Fruit fly (Drosophila melanogaster) whole organism, wandering third instar larva: ENCODE measurements around the gene CG33278.

Experiments
- Abd-B ChIP-seq: fragments of >200 bp; optimal IDR thresholded peaks from 2 replicates; lab custom pipeline; 2017; ENCODE audit warnings: missing biosample characterization, missing genetic modification characterization
- CG32264 ChIP-seq: fragments of 200-800 bp; sonication (Bioruptor generic); optimal IDR thresholded peaks from 2 replicates; lab custom pipeline; 2016; ENCODE audit warnings: missing biosample characterization, missing genetic modification characterization
- CG9705 ChIP-seq: fragments of 200-800 bp; sonication (Bioruptor generic); optimal IDR thresholded peaks from 2 replicates; lab custom pipeline; 2018; ENCODE audit warnings: missing biosample characterization, mild to moderate bottlenecking, missing genetic modification characterization
- Dfd ChIP-seq: fragments of >200 bp; optimal IDR thresholded peaks from 2 replicates; lab custom pipeline; 2017; ENCODE audit warnings: missing biosample characterization, missing genetic modification characterization
- GATAd ChIP-seq: sonication (Bioruptor generic); optimal IDR thresholded peaks from 2 replicates; lab custom pipeline; 2016; ENCODE audit warnings: missing biosample characterization, missing genetic modification characterization
- HLH106 ChIP-seq: fragments of 200-800 bp; optimal IDR thresholded peaks from 3 replicates; lab custom pipeline; 2019; ENCODE audit warnings: missing biosample characterization, mild to moderate bottlenecking, missing genetic modification characterization, moderate library complexity
- Hnf4 ChIP-seq: fragments of 200-800 bp; sonication (Bioruptor generic); optimal IDR thresholded peaks from 2 replicates; lab custom pipeline; 2016; ENCODE audit warnings: missing biosample characterization, mild to moderate bottlenecking, missing genetic modification characterization
- Hr78 ChIP-seq: fragments of >200 bp; optimal IDR thresholded peaks from 2 replicates; lab custom pipeline; 2017; ENCODE audit warnings: missing biosample characterization, missing genetic modification characterization
- Jra ChIP-seq: sonication (Bioruptor generic); optimal IDR thresholded peaks from 2 replicates; lab custom pipeline; 2016; ENCODE audit warnings: missing biosample characterization, missing genetic modification characterization
- Mio ChIP-seq: sonication (Bioruptor generic); optimal IDR thresholded peaks from 2 replicates; lab custom pipeline; 2016; ENCODE audit warnings: missing biosample characterization, missing genetic modification characterization
- Myc ChIP-seq: fragments of >200 bp; optimal IDR thresholded peaks from 2 replicates; lab custom pipeline; 2017
- N ChIP-seq: fragments of >200 bp; optimal IDR thresholded peaks from 2 replicates; lab custom pipeline; 2018; ENCODE audit warnings: missing biosample characterization, missing external identifiers, missing genetic modification characterization
- OdsH ChIP-seq: fragments of 200-800 bp; sonication (Bioruptor generic); optimal IDR thresholded peaks from 2 replicates; lab custom pipeline; 2016; ENCODE audit warnings: missing biosample characterization, mild to moderate bottlenecking, missing genetic modification characterization
- Rel ChIP-seq, 2 experiments: fragments of 200-800 bp; sonication (Bioruptor generic) in 1 of 2; optimal IDR thresholded peaks; 2 replicates in 1 of 2; 3 replicates in 1 of 2; lab custom pipeline; 2016 to 2019; ENCODE audit warnings: mild to moderate bottlenecking in 2 of 2, missing biosample characterization in 2 of 2, missing genetic modification characterization in 2 of 2, moderate library complexity in 1 of 2
- Sp1 ChIP-seq: fragments of 200-800 bp; sonication (Bioruptor generic); optimal IDR thresholded peaks from 3 replicates; lab custom pipeline; 2019; ENCODE audit warnings: missing biosample characterization, mild to moderate bottlenecking, missing genetic modification characterization, moderate library complexity
- Vsx2 ChIP-seq: fragments of 200-300, 225-300 bp; sonication (Bioruptor generic); optimal IDR thresholded peaks from 2 replicates; lab custom pipeline; 2018; ENCODE audit warnings: missing biosample characterization, missing genetic modification characterization; ENCODE audit not compliant: partially characterized antibody
- br ChIP-seq: fragments of 200-800 bp; sonication (Bioruptor generic); optimal IDR thresholded peaks from 2 replicates; lab custom pipeline; 2016; ENCODE audit warnings: missing biosample characterization, missing genetic modification characterization
- brk ChIP-seq: fragments of 200-800 bp; sonication (Bioruptor generic); optimal IDR thresholded peaks from 2 replicates; lab custom pipeline; 2016; ENCODE audit warnings: missing biosample characterization, mild to moderate bottlenecking, missing genetic modification characterization
- dl ChIP-seq, 2 experiments: fragments of 175-275, 200-275 bp in 1 of 2; fragments of 200-275 bp in 1 of 2; sonication (Bioruptor generic); optimal IDR thresholded peaks; lab custom pipeline; 2018; ENCODE audit warnings: mild to moderate bottlenecking in 2 of 2, missing biosample characterization in 2 of 2, missing genetic modification characterization in 2 of 2, moderate library complexity in 2 of 2; ENCODE audit not compliant: partially characterized antibody in 2 of 2, insufficient read depth in 1 of 2
- dmrt93B ChIP-seq: fragments of 200-800 bp; sonication (Bioruptor generic); optimal IDR thresholded peaks from 2 replicates; lab custom pipeline; 2018; ENCODE audit warnings: missing biosample characterization, mild to moderate bottlenecking, missing genetic modification characterization
- dsf ChIP-seq: sonication (Bioruptor generic); optimal IDR thresholded peaks from 2 replicates; lab custom pipeline; 2016; ENCODE audit warnings: missing biosample characterization, missing genetic modification characterization, borderline replicate concordance
- ey ChIP-seq: fragments of 200-800 bp; sonication (Bioruptor generic); optimal IDR thresholded peaks from 2 replicates; lab custom pipeline; 2016; ENCODE audit warnings: missing biosample characterization, missing genetic modification characterization
- fru ChIP-seq: fragments of 200-800 bp; sonication (Bioruptor generic); optimal IDR thresholded peaks from 3 replicates; lab custom pipeline; 2016; ENCODE audit warnings: missing biosample characterization, mild to moderate bottlenecking, missing genetic modification characterization
- lola ChIP-seq: fragments of >200 bp; optimal IDR thresholded peaks from 2 replicates; lab custom pipeline; 2017; ENCODE audit warnings: missing biosample characterization, missing genetic modification characterization
- pan ChIP-seq: fragments of >200 bp; optimal IDR thresholded peaks from 2 replicates; lab custom pipeline; 2017
- psq ChIP-seq: fragments of 200-800 bp; sonication (Bioruptor generic); optimal IDR thresholded peaks from 3 replicates; lab custom pipeline; 2017; ENCODE audit warnings: missing biosample characterization, mild to moderate bottlenecking, missing genetic modification characterization, moderate library complexity
- rgr ChIP-seq: fragments of 200-800 bp; sonication (Bioruptor generic); optimal IDR thresholded peaks from 3 replicates; lab custom pipeline; 2016; ENCODE audit warnings: missing biosample characterization, mild to moderate bottlenecking, missing genetic modification characterization
- sage ChIP-seq: fragments of 200-800 bp; sonication (Bioruptor generic); optimal IDR thresholded peaks from 2 replicates; lab custom pipeline; 2016; ENCODE audit warnings: missing biosample characterization, mild to moderate bottlenecking, missing genetic modification characterization
- sv ChIP-seq: fragments of 200-800 bp; sonication (Bioruptor generic); optimal IDR thresholded peaks from 3 replicates; lab custom pipeline; 2016; ENCODE audit warnings: missing biosample characterization, missing genetic modification characterization
- tai ChIP-seq: sonication (Bioruptor generic); optimal IDR thresholded peaks from 2 replicates; lab custom pipeline; 2016; ENCODE audit warnings: missing biosample characterization, missing genetic modification characterization
- usp ChIP-seq: fragments of >200 bp; optimal IDR thresholded peaks from 2 replicates; lab custom pipeline; 2017; ENCODE audit warnings: missing biosample characterization, missing genetic modification characterization
- woc ChIP-seq: sonication (Bioruptor generic); optimal IDR thresholded peaks from 2 replicates; lab custom pipeline; 2016; ENCODE audit warnings: missing biosample characterization, mild to moderate bottlenecking, missing genetic modification characterization

The CG33278 gene

dm6 chr3L:7449097-7449496 lies 1.6 kb upstream of the CG33278 start:
- no peak for TF ChIP-seq GATAd
- no peak for TF ChIP-seq Mio (GFP tag; lab: Kevin White, UChicago)
- no peak for TF ChIP-seq Hr78 (GFP tag; lab: Kevin White, UChicago)
- no peak for TF ChIP-seq HLH106
- TF ChIP-seq dsf (GFP tag; lab: Kevin White, UChicago): no peak
- TF ChIP-seq OdsH (GFP tag; lab: Kevin White, UChicago): no peak
- no peak for TF ChIP-seq lola
- TF ChIP-seq Myc (lab: Kevin White, UChicago): no peak
- no peak for TF ChIP-seq dmrt93B
- no peak for TF ChIP-seq rgr (GFP tag; lab: Kevin White, UChicago)

DNA sequence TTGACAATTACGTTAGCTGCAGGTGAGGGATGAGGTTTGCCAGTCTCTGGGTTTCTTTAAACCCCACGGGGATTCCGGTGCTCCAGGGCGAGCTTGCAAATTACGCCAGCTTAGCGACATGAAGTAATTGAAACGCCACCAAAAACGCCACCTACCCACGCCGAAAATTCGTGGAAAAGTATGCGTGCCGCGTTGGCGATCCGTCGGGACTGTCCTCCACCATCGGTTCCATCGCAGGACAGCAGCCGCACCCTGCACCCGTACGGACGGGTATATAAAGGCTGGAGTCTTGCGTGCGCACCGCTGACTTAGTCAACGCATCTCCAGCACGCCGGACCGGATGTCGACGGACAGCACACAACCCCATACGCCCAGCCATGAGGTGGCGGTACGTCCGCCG lies 5.2 kb downstream of the CG33278 start, which contains the start of gene ppk26:
TSS of gene ppk26 (plus strand) at position 301 of the 400 bp plus-strand sequence.
- TF ChIP-seq CG32264 (no peak), Sp1 (GFP tag; lab: Kevin White, UChicago) (no peak), sv (GFP tag; lab: Kevin White, UChicago) (no peak), CG9705 (GFP tag; lab: Kevin White, UChicago) (no peak), woc (GFP tag; lab: Kevin White, UChicago) (no peak), pan (no peak), usp (GFP tag; lab: Kevin White, UChicago) (no peak), br (GFP tag; lab: Kevin White, UChicago) (no peak), tai (GFP tag; lab: Kevin White, UChicago) (no peak)

dm6 chr3L:7465209-7465608 lies 14.6 kb downstream of the CG33278 start, which contains the start of the genes CG42660, CG42661 and Tsp66A:
TSS of gene CG42660 (plus strand) at chr3L:7465509.
TSS of gene CG42661 (plus strand) at chr3L:7465509.
TSS of gene Tsp66A (plus strand) at chr3L:7465509.
- no peak for TF ChIP-seq Hr78 (GFP tag; lab: Kevin White, UChicago)
- TF ChIP-seq psq: no peak
- TF ChIP-seq sv (GFP tag; lab: Kevin White, UChicago): no peak
- TF ChIP-seq fru (GFP tag; lab: Kevin White, UChicago): no peak
- TF ChIP-seq OdsH (GFP tag; lab: Kevin White, UChicago): no peak
- TF ChIP-seq Jra: no peak
- TF ChIP-seq brk: no peak

DNA sequence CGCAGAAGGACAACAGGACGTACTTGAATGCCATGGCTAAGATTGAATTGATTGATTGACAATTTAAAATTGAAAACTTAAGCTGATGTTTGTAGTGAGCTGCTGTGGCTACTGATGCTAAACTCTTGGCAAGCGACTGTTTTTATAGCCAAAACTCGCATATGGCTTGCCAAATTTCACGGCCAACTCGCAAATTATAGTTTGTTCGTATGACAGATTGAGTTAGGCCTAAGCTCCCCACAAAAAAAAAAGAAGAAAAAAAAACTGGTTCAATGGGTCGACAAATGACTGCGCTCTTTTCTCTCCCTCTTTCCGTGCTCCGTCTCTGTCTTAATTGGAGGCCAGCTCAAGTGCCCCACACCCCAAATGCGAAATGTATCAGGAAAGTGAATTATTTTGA lies 19.5 kb downstream of the CG33278 start, which contains the start of gene CG8543:
TSS of gene CG8543 (minus strand) at position 101 of the 400 bp plus-strand sequence.
- no peak for TF ChIP-seq dmrt93B
- TF ChIP-seq CG32264: no peak
- no peak for TF ChIP-seq ey (GFP tag; lab: Kevin White, UChicago)
- no peak for TF ChIP-seq tai (GFP tag; lab: Kevin White, UChicago)
- no peak for TF ChIP-seq sv (GFP tag; lab: Kevin White, UChicago)
- no peak for TF ChIP-seq Vsx2 (GFP tag; lab: Kevin White, UChicago)
- TF ChIP-seq sage (GFP tag; lab: Kevin White, UChicago): no peak
- TF ChIP-seq HLH106: no peak
- no peak for TF ChIP-seq Hnf4 (GFP tag; lab: Kevin White, UChicago)
- no peak for TF ChIP-seq dl (GFP tag; optimal IDR thresholded peaks at IDR 0.05; lab: Kevin White, UChicago; ENCODE audit: insufficient read depth in 1 of 2, partially characterized antibody in 2 of 2)
- TF ChIP-seq Rel (GFP tag; optimal IDR thresholded peaks at IDR 0.05; lab: Kevin White, UChicago): no peak
- no peak for TF ChIP-seq Rel (tag; optimal IDR thresholded peaks at IDR 0.05; lab: Kevin White, UChicago)
- TF ChIP-seq, all 38 proteins: peak for 0

DNA sequence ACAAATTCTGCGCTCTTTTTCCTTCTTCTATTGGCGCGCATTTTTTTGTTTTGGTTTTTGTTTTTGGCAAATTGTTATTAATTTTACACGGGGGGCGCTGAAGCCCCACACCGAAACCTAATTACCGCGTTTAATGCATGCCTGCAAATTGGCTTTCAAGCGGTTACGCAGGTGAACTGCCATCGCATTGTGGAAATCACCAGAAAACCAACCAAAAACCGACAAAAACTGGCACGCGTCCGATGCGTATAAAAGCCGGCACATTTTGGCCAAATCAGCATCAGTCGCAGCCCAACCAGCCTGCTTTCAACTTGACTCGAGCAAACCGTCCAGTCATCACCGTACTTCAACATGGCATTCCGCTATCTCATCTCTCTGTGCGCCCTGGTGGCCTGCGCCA lies 20.6 kb downstream of the CG33278 start, which contains the start of gene CG8541:
TSS of gene CG8541 (plus strand) at position 301 of the 400 bp plus-strand sequence.
- TF ChIP-seq dl (GFP tag; optimal IDR thresholded peaks at IDR 0.05; lab: Kevin White, UChicago; ENCODE audit: insufficient read depth in 1 of 2, partially characterized antibody in 2 of 2) (no peak), Abd-B (GFP tag; lab: Kevin White, UChicago) (no peak), Dfd (GFP tag; lab: Kevin White, UChicago) (no peak), N (GFP tag; lab: Kevin White, UChicago) (no peak), tai (GFP tag; lab: Kevin White, UChicago) (no peak), dsf (GFP tag; lab: Kevin White, UChicago) (no peak)
